Fruit fly (Drosophila melanogaster): ENCODE measurements around the gene CG7084.
"Not testable (repeated sequence)": the region's sequence is repeated elsewhere in the genome, so short reads cannot be mapped to it uniquely, and the experiment has no call there.

The CG7084 gene

dm6 chr3R:22298505-22298904 lies at the start of gene CG7084:
Gene CG7084, plus strand, starts transcription at chr3R:22298805.
- not testable (repeated sequence) for TF ChIP-seq noc (tag; optimal IDR thresholded peaks at IDR 0.05)

DNA sequence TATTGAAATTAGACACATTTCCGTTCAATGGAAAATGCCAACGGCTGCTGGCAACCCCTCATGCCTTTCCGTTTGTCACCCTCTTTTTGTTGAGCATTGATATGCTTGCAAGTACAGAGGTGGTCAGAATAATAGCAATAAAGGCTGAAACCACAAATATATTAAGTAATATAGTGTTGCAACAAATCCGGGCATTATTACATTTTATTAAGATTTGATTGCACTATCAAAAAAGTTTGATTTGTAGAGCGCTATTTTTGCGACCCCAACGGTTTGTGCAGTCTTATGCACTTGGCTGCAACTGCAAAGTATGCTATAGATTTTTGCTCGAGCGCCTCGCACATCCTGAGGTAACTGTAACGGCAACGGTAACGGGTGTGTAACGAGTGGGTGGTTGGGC lies 38.4 kb upstream of the CG7084 start:
- TF ChIP-seq noc (tag; optimal IDR thresholded peaks at IDR 0.05): no peak

DNA sequence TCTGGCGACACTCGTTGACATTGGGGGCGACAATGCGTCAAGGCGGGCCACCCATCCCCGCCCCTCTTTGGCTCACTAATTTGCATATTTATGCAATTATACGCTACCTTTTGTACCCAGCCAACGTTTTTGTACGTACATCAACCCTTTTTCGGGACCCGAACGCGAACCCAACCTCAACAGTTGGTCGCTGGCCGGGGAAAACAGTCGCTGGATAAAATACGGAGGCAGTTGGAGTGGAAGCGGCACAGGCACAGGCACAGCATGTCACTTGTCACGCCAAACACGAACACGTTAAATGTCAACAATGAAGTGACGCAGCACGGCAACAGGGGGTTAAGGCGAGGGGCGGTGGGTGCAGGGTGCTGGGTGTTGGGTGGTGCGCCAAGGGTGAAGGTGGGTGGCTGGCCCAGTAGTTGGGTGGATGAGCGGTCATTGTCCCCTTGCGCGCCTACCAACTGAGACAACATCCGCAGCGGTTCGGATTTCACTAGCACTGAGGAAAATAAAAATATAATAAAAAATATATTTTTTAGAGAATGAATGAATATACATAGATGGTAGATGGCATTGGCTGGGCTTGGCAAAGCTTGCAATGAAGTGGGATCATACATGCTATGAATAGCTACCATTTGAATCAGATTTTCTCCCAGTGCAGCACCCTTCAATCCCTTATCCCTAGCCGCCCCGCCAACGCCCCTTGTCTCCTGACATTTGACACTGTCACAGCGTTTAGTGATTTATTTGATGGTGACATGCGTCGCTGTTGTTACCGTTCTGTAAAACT lies 37.7 kb upstream of the CG7084 start:
- no peak for TF ChIP-seq noc (tag; optimal IDR thresholded peaks at IDR 0.05)

- no peak for TF ChIP-seq noc (tag; optimal IDR thresholded peaks at IDR 0.05)
Measured at dm6 chr3R:22267340-22267739, 31.3 kb upstream of the CG7084 start.

- no peak for TF ChIP-seq noc (tag; optimal IDR thresholded peaks at IDR 0.05)
Measured at dm6 chr3R:22268845-22269244, 29.8 kb upstream of the CG7084 start.

dm6 chr3R:22269835-22270234 lies 28.8 kb upstream of the CG7084 start:
- TF ChIP-seq noc (tag; optimal IDR thresholded peaks at IDR 0.05): no peak

dm6 chr3R:22272962-22273361 lies 25.6 kb upstream of the CG7084 start:
- no peak for TF ChIP-seq noc (tag; optimal IDR thresholded peaks at IDR 0.05)

DNA sequence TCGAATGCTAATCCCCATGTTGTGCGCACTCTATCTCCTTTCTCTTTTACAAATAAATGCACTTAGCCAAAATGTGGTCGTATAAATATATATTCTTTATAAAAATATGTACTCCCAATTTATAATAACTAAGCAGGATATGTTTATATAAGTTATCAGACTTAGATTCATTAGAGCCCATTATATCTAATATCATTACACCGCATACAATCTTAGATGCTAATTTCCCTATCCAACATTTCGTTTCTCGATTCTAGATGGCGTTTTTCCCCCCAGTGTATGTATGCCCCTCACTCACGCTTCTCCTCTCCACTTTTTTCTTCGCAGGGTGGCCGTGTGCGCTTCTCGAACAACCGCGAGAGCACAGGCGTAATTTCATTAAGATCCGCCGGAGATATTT lies 11.1 kb upstream of the CG7084 start:
- TF ChIP-seq noc (tag; optimal IDR thresholded peaks at IDR 0.05): no peak

- no peak for TF ChIP-seq noc (tag; optimal IDR thresholded peaks at IDR 0.05)
Measured at dm6 chr3R:22288305-22288704, 10.3 kb upstream of the CG7084 start.

- TF ChIP-seq noc (tag; optimal IDR thresholded peaks at IDR 0.05): no peak
Measured at dm6 chr3R:22300064-22300463, 1.5 kb downstream of the CG7084 start.

- TF ChIP-seq noc (tag; optimal IDR thresholded peaks at IDR 0.05): no peak
Measured at dm6 chr3R:22323994-22324393, 25.4 kb downstream of the CG7084 start, which contains the start of gene CG34377. Gene CG34377, minus strand, starts transcription at chr3R:22324094.

DNA sequence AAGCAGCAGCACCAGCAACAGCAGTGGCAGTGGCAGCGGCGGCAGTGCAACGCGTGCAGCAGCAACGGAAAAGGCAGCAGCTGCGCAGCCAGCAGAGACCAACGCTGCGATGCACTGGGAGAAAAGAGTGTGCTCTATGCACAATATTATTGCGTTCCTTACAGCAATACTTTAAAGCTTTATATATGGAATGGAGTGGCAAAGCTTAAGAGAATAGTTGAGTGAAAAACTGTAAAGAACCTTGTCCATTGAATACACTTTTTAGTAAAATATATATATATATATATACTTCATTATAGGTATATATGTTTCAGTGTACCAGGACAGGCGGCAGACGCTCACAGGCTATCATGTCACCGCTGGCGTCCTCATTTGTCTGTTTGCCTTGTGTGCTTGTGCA lies 26.1 kb downstream of the CG7084 start:
- no peak for TF ChIP-seq noc (tag; optimal IDR thresholded peaks at IDR 0.05)

dm6 chr3R:22328665-22329350 lies 30.2 kb downstream of the CG7084 start, which contains the start of gene CG7080:
Gene CG7080, plus strand, starts transcription at chr3R:22329300.
- no peak for TF ChIP-seq noc (tag; optimal IDR thresholded peaks at IDR 0.05)

dm6 chr3R:22330512-22331119 lies 32.0 kb downstream of the CG7084 start, which contains the start of gene CG33721:
Gene CG33721, plus strand, starts transcription at chr3R:22331069.
- TF ChIP-seq noc (tag; optimal IDR thresholded peaks at IDR 0.05): no peak

DNA sequence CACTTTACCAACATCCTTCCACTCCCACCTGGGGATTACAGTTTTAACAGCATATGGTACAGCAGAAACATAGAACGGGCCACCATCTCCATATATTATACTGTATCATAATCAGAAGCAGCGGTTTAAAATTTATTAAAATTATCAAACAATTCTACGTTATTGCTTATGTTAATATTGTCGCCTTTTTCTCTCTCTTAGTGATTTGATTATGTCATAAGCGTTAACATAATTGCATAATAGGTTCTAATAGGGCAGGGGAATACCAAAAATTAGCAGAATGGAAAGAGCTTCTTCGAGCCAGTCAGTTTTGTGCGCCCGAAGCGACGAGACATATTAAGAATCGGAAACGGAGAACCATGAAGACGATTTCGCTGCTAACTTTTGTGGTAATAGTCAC lies 33.1 kb downstream of the CG7084 start, which contains the start of gene CG13862:
Gene CG13862, plus strand, starts transcription at position 301 of the 400 bp plus-strand sequence.
- no peak for TF ChIP-seq noc (tag; optimal IDR thresholded peaks at IDR 0.05)

DNA sequence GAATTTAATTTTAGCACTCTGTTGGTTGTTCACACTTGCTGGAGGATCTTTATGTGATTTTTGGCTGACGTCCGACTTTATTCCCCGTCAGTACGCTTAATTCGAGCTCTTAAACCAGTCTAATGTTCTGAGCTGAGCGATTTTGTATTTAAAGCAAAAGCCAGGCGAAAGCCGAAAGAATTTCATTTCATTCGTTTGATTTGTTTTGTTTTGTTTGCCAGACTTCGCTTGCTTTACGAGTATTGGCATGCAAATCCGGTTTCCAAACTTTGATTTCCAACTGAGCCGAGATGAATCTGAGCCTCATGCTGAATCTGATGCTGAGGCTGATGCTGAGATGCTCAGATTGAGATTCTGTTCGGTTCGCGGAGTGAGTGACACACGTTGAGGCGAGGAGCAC lies 35.4 kb downstream of the CG7084 start, which contains the start of gene CG5391:
Gene CG5391, minus strand, starts transcription at position 101 of the 400 bp plus-strand sequence.
- TF ChIP-seq noc (tag; optimal IDR thresholded peaks at IDR 0.05): no peak
